Worm (Caenorhabditis elegans) whole organism, L1 larva: ENCODE results near the gene fbxa-183.

Source experiments
- ama-1 ChIP-seq: fragments of 150-350 bp; optimal IDR thresholded peaks from 2 replicates; lab custom pipeline; 2014
- elt-3 ChIP-seq, 6 experiments: fragments of 150-350 bp in 1 of 6; sonication (generic microtip); optimal IDR thresholded peaks; 2 replicates each; lab custom pipeline; 2017 to 2018; ENCODE audit warnings: missing biosample characterization in 6 of 6, missing genetic modification characterization in 6 of 6, inconsistent platforms in 1 of 6
- lir-3 ChIP-seq: sonication (generic microtip); optimal IDR thresholded peaks from 2 replicates; lab custom pipeline; 2016; ENCODE audit warnings: mild to moderate bottlenecking, missing genetic modification characterization, moderate library complexity, missing compliant biosample characterization; ENCODE audit not compliant: poor library complexity
- nhr-71 ChIP-seq: sonication (generic microtip); optimal IDR thresholded peaks from 2 replicates; lab custom pipeline; 2016; ENCODE audit warnings: mild to moderate bottlenecking, missing genetic modification characterization, moderate library complexity, missing compliant biosample characterization
- nhr-90 ChIP-seq: sonication (generic microtip); optimal IDR thresholded peaks from 2 replicates; lab custom pipeline; 2016; ENCODE audit warnings: mild to moderate bottlenecking, missing genetic modification characterization, missing compliant biosample characterization; ENCODE audit not compliant: poor library complexity
- tlp-1 ChIP-seq: fragments of 150-350 bp; optimal IDR thresholded peaks from 2 replicates; lab custom pipeline; 2014; ENCODE audit warnings: missing biosample characterization, missing genetic modification characterization

fbxa-183 gene

ce11 chrV:5736068-5736467, 46.5 kb downstream of the fbxa-183 start, which contains the start of gene K09H11.6:
TSS of gene K09H11.6 (minus strand) at chrV:5736168.
- TF ChIP-seq tlp-1 (tag; lab: Kevin White, UChicago) (no peak), elt-3 (tag; optimal IDR thresholded peaks at IDR 0.05; lab: Kevin White, UChicago) (no peak), nhr-71 (tag; lab: Kevin White, UChicago) (no peak), lir-3 (tag; lab: Kevin White, UChicago) (no peak), nhr-90 (tag; lab: Kevin White, UChicago) (no peak), ama-1 (lab: Kevin White, UChicago) (no peak)
